Worm (Caenorhabditis elegans) whole organism, L4 larva: ENCODE data around the gene lin-48.

Experiments used
- D1046.2 ChIP-seq: fragments of 200-800 bp; sonication (Bioruptor generic); IDR thresholded peaks from 2 replicates; pipeline ENCODE4 v1.3.6; 2022; ENCODE audit warnings: missing genetic modification characterization, missing compliant biosample characterization
- F10B5.3 ChIP-seq: sonication (generic microtip); optimal IDR thresholded peaks from 2 replicates; lab custom pipeline; 2016; ENCODE audit warnings: mild to moderate bottlenecking, missing genetic modification characterization, missing compliant biosample characterization
- F26F4.8 ChIP-seq: fragments of 200-800 bp; sonication (Bioruptor generic); conservative IDR thresholded peaks from 2 replicates; pipeline ENCODE4 v1.3.6; 2022; ENCODE audit warnings: missing genetic modification characterization, missing compliant biosample characterization
- F44E2.7 ChIP-seq: fragments of 200-800 bp; sonication (Bioruptor generic); IDR thresholded peaks from 2 replicates; pipeline ENCODE4 v2.1.2; 2022; ENCODE audit warnings: missing genetic modification characterization, missing compliant biosample characterization
- F49E8.2 ChIP-seq: sonication (generic microtip); optimal IDR thresholded peaks from 2 replicates; lab custom pipeline; 2016; ENCODE audit warnings: missing compliant biosample characterization, mild to moderate bottlenecking, missing genetic modification characterization, borderline replicate concordance
- Y105C5A.15 ChIP-seq: fragments of 200-800 bp; sonication (Bioruptor generic); IDR thresholded peaks from 2 replicates; pipeline ENCODE4 v1.3.6; 2022; ENCODE audit warnings: missing genetic modification characterization, missing compliant biosample characterization
- Y75B8A.6 ChIP-seq: fragments of 200-800 bp; sonication (Bioruptor generic); IDR thresholded peaks from 2 replicates; pipeline ENCODE4 v1.3.6; 2022; ENCODE audit warnings: missing genetic modification reagents, missing genetic modification characterization, missing compliant biosample characterization
- attf-4 ChIP-seq: sonication (generic microtip); optimal IDR thresholded peaks from 3 replicates; lab custom pipeline; 2017; ENCODE audit warnings: missing biosample characterization, missing genetic modification characterization
- ceh-20 ChIP-seq: fragments of 200-800 bp; sonication (Bioruptor generic); IDR thresholded peaks from 2 replicates; pipeline ENCODE4 v1.3.6; 2022; ENCODE audit warnings: missing genetic modification reagents, missing genetic modification characterization, missing compliant biosample characterization
- ceh-28 ChIP-seq: fragments of 150-350 bp; optimal IDR thresholded peaks from 2 replicates; lab custom pipeline; 2014; ENCODE audit warnings: missing biosample characterization, missing genetic modification reagents, missing genetic modification characterization
- ceh-32 ChIP-seq: sonication (generic microtip); optimal IDR thresholded peaks from 2 replicates; lab custom pipeline; 2016; ENCODE audit warnings: mild to moderate bottlenecking, missing genetic modification characterization, missing compliant biosample characterization; ENCODE audit not compliant: poor library complexity
- ceh-62 ChIP-seq: sonication (generic microtip); optimal IDR thresholded peaks from 2 replicates; lab custom pipeline; 2017; ENCODE audit warnings: missing biosample characterization, missing genetic modification characterization
- ceh-82 ChIP-seq: sonication (generic microtip); optimal IDR thresholded peaks from 2 replicates; lab custom pipeline; 2017; ENCODE audit warnings: missing biosample characterization, missing genetic modification characterization
- daf-12 ChIP-seq: fragments of 150-350 bp; optimal IDR thresholded peaks from 2 replicates; lab custom pipeline; 2014; ENCODE audit warnings: missing biosample characterization, missing genetic modification reagents, missing genetic modification characterization
- daf-16 ChIP-seq, 3 experiments: sonication (generic microtip); optimal IDR thresholded peaks; 2 replicates each; lab custom pipeline; 2016 to 2017; ENCODE audit warnings: missing genetic modification characterization in 3 of 3, missing genetic modification reagents in 3 of 3, mild to moderate bottlenecking in 2 of 3, missing compliant biosample characterization in 2 of 3, missing biosample characterization in 1 of 3, moderate library complexity in 1 of 3
- daf-19 ChIP-seq: fragments of 200-800 bp; sonication (Bioruptor generic); conservative IDR thresholded peaks from 2 replicates; pipeline ENCODE4 v1.3.6; 2022; ENCODE audit warnings: missing genetic modification characterization, missing compliant biosample characterization
- daf-8 ChIP-seq: fragments of 200-800 bp; sonication (Bioruptor generic); IDR thresholded peaks from 2 replicates; pipeline ENCODE4 v1.3.6; 2022; ENCODE audit warnings: missing genetic modification characterization, missing compliant biosample characterization
- dpl-1 ChIP-seq: fragments of 150-350 bp; optimal IDR thresholded peaks from 2 replicates; lab custom pipeline; 2014; ENCODE audit warnings: missing biosample characterization, missing genetic modification reagents, missing genetic modification characterization
- fos-1 ChIP-seq: fragments of 150-350 bp; optimal IDR thresholded peaks from 2 replicates; lab custom pipeline; 2014; ENCODE audit warnings: missing biosample characterization, missing genetic modification characterization
- gei-8 ChIP-seq: fragments of 200-800 bp; sonication (Bioruptor generic); optimal IDR thresholded peaks from 2 replicates; lab custom pipeline; 2018; ENCODE audit warnings: mild to moderate bottlenecking, missing genetic modification characterization, missing compliant biosample characterization
- hif-1 ChIP-seq, 2 experiments: sonication (generic microtip); optimal IDR thresholded peaks; 2 replicates each; lab custom pipeline; 2016 to 2017; ENCODE audit warnings: missing compliant biosample characterization in 2 of 2, missing genetic modification characterization in 2 of 2, missing genetic modification reagents in 2 of 2, missing genotype in 2 of 2, mild to moderate bottlenecking in 1 of 2
- hlh-11 ChIP-seq: fragments of 200-800 bp; sonication (Bioruptor generic); optimal IDR thresholded peaks from 2 replicates; lab custom pipeline; 2018; ENCODE audit warnings: mild to moderate bottlenecking, missing genetic modification characterization, missing compliant biosample characterization
- hmg-1.1 ChIP-seq: fragments of 200-800 bp; sonication (Bioruptor generic); IDR thresholded peaks from 2 replicates; pipeline ENCODE4 v1.3.6; 2022; ENCODE audit warnings: missing genetic modification reagents, missing genetic modification characterization, missing compliant biosample characterization
- lin-1 ChIP-seq: fragments of 200-800 bp; sonication (Bioruptor generic); IDR thresholded peaks from 2 replicates; pipeline ENCODE4 v1.3.6; 2022; ENCODE audit warnings: missing genetic modification reagents, missing genetic modification characterization, missing compliant biosample characterization
- lin-15B ChIP-seq: fragments of 150-350 bp; sonication (generic microtip); optimal IDR thresholded peaks from 3 replicates; lab custom pipeline; 2014; ENCODE audit warnings: missing biosample characterization, missing genetic modification characterization
- lin-39 ChIP-seq: fragments of 150-350 bp; optimal IDR thresholded peaks from 2 replicates; lab custom pipeline; 2014; ENCODE audit warnings: missing biosample characterization, missing genetic modification reagents, missing genetic modification characterization
- lir-3 ChIP-seq: sonication (generic microtip); optimal IDR thresholded peaks from 2 replicates; lab custom pipeline; 2016; ENCODE audit warnings: mild to moderate bottlenecking, missing genetic modification characterization, missing compliant biosample characterization
- mep-1 ChIP-seq: fragments of 150-350 bp; sonication (generic microtip); optimal IDR thresholded peaks from 3 replicates; lab custom pipeline; 2014; ENCODE audit warnings: missing biosample characterization, missing genetic modification characterization
- nhr-111 ChIP-seq: fragments of 200-800 bp; sonication (Bioruptor generic); optimal IDR thresholded peaks from 2 replicates; lab custom pipeline; 2018; ENCODE audit warnings: mild to moderate bottlenecking, missing genetic modification characterization, missing compliant biosample characterization
- nhr-237 ChIP-seq: sonication (generic microtip); optimal IDR thresholded peaks from 2 replicates; lab custom pipeline; 2017; ENCODE audit warnings: missing biosample characterization, missing genetic modification characterization
- nhr-41 ChIP-seq: fragments of 200-800 bp; sonication (Bioruptor generic); IDR thresholded peaks from 2 replicates; pipeline ENCODE4 v1.3.6; 2022; ENCODE audit warnings: missing genetic modification reagents, missing genetic modification characterization, missing compliant biosample characterization
- nhr-42 ChIP-seq: fragments of 200-800 bp; sonication (Bioruptor generic); IDR thresholded peaks from 2 replicates; pipeline ENCODE4 v1.3.6; 2022; ENCODE audit warnings: missing genetic modification characterization, missing compliant biosample characterization
- nhr-48 ChIP-seq: sonication (generic microtip); optimal IDR thresholded peaks from 2 replicates; lab custom pipeline; 2016; ENCODE audit warnings: mild to moderate bottlenecking, missing genetic modification characterization, missing compliant biosample characterization
- nhr-6 ChIP-seq: fragments of 150-350 bp; optimal IDR thresholded peaks from 2 replicates; lab custom pipeline; 2014; ENCODE audit warnings: missing biosample characterization, missing genetic modification characterization
- nhr-77 ChIP-seq: fragments of 150-350 bp; optimal IDR thresholded peaks from 2 replicates; lab custom pipeline; 2014; ENCODE audit warnings: missing biosample characterization, missing genetic modification characterization
- pha-4 ChIP-seq, 2 experiments: fragments of 150-350 bp in 1 of 2; fragments of 200-800 bp in 1 of 2; sonication (Bioruptor generic) in 1 of 2; IDR thresholded peaks in 1 of 2; optimal IDR thresholded peaks in 1 of 2; 2 replicates each; pipeline versions ENCODE4 v1.3.6 to Lab custom; 2014 to 2022; ENCODE audit warnings: missing genetic modification characterization in 2 of 2, missing genetic modification reagents in 2 of 2, missing biosample characterization in 1 of 2, missing compliant biosample characterization in 1 of 2
- pqm-1 ChIP-seq: sonication (generic microtip); optimal IDR thresholded peaks from 2 replicates; lab custom pipeline; 2017; ENCODE audit warnings: missing biosample characterization, missing genetic modification characterization
- rbr-2 ChIP-seq: sonication (generic microtip); optimal IDR thresholded peaks from 2 replicates; lab custom pipeline; 2016; ENCODE audit warnings: missing genotype, missing genetic modification characterization, missing compliant biosample characterization
- set-16 ChIP-seq: fragments of 200-800 bp; sonication (Bioruptor generic); IDR thresholded peaks from 2 replicates; pipeline ENCODE4 v1.3.6; 2022; ENCODE audit warnings: missing genetic modification reagents, missing genetic modification characterization, missing compliant biosample characterization
- skn-1 ChIP-seq: fragments of 150-350 bp; optimal IDR thresholded peaks from 2 replicates; lab custom pipeline; 2014; ENCODE audit warnings: missing biosample characterization, missing genetic modification characterization
- spr-3 ChIP-seq: fragments of 200-800 bp; sonication (Bioruptor generic); optimal IDR thresholded peaks from 2 replicates; lab custom pipeline; 2018; ENCODE audit warnings: mild to moderate bottlenecking, missing genetic modification characterization, missing compliant biosample characterization
- tra-1 ChIP-seq: fragments of 200-800 bp; sonication (Bioruptor generic); IDR thresholded peaks from 2 replicates; pipeline ENCODE4 v1.3.6; 2022; ENCODE audit warnings: missing genetic modification reagents, missing genetic modification characterization, missing compliant biosample characterization
- unc-130 ChIP-seq: sonication (generic microtip); optimal IDR thresholded peaks from 2 replicates; lab custom pipeline; 2016; ENCODE audit warnings: missing genetic modification reagents, missing genetic modification characterization, missing compliant biosample characterization
- unc-62 ChIP-seq, 3 experiments: fragments of 150-350 bp in 1 of 3; sonication (generic microtip); optimal IDR thresholded peaks in 2 of 3; peaks in 1 of 3; 1 replicate in 1 of 3; 2 replicates in 2 of 3; lab custom pipeline; 2014 to 2017; ENCODE audit warnings: missing biosample characterization in 3 of 3, missing genetic modification characterization in 3 of 3, missing genetic modification reagents in 3 of 3, missing genotype in 1 of 3
- zag-1 ChIP-seq: fragments of 150-350 bp; optimal IDR thresholded peaks from 2 replicates; lab custom pipeline; 2014; ENCODE audit warnings: missing biosample characterization, missing genetic modification characterization
- zfp-2 ChIP-seq: sonication (generic microtip); optimal IDR thresholded peaks from 2 replicates; lab custom pipeline; 2016; ENCODE audit warnings: mild to moderate bottlenecking, missing genetic modification characterization, missing compliant biosample characterization
- zip-2 ChIP-seq: fragments of 150-350 bp; optimal IDR thresholded peaks from 2 replicates; lab custom pipeline; 2014; ENCODE audit warnings: missing biosample characterization, missing genetic modification characterization
- ztf-7 ChIP-seq: fragments of 150-350 bp; optimal IDR thresholded peaks from 2 replicates; lab custom pipeline; 2014; ENCODE audit warnings: missing biosample characterization, missing genetic modification characterization

Gene lin-48

DNA sequence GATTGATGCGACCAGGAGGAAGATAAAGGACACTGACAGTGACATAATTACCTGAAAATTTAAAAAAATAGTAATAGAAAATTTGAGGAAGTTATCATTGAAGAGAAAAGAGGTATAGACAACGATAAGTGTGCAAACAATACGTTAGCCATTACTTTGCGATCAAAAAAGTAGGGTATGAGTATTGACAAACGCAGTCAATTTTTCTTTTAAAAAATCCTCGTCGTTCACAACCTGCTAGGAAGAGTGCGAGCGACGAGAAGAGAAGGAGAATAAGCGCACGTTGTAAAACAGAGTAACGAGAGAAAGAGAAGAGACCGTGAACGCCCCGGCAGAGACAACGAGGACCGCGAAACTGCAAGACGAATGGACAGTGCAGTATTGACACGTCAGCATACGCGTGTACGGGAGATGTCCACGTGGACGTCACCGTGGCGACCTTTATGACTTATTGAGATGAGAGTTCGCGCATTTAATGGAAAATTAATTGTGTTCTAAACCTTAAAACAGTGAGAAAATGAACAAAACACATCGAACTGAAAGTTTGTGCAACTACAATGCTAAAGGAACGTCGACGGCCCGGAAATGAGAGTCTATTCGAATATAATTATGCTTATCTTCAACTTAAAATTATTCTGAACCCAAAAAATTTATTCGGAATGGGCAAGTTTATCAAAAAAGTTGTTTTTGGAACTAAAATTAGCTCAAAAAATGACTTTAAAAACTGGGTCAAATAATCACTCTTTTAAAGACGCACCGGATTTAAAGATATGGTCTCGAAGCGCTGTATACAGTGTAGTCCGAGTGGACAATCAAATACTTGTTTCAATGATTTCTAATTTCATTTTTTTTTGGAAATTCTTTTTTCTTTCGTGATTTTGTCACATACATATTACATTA, 43.6 kb upstream of the lin-48 start, which contains the start of the genes pdi-1 and C14B1.2 (continued):
- TF ChIP-seq dpl-1 (GFP tag; lab: Kevin White, UChicago) (peak; percentile 56), hif-1 (tag; optimal IDR thresholded peaks at IDR 0.05; lab: Kevin White, UChicago) (peak in 1 of 2 experiments; percentile 41), daf-16 (GFP tag; optimal IDR thresholded peaks at IDR 0.05; lab: Kevin White, UChicago) (no peak), daf-16 (tag; optimal IDR thresholded peaks at IDR 0.05; lab: Kevin White, UChicago) (peak; percentile 2), zfp-2 (tag; lab: Kevin White, UChicago) (no peak), lin-1 (GFP tag; lab: Robert Waterston, UW) (no peak), spr-3 (GFP tag; lab: Kevin White, UChicago) (no peak), nhr-41 (GFP tag; lab: Robert Waterston, UW) (peak; percentile 64; the same call in 1 of the 2 replicates), ceh-32 (tag; lab: Kevin White, UChicago) (no peak), rbr-2 (tag; lab: Kevin White, UChicago) (peak; percentile 34), ceh-82 (tag; lab: Kevin White, UChicago) (no peak), ceh-20 (GFP tag; lab: Robert Waterston, UW) (0 out of 2 replicates have a peak, but pooled peaks have one; percentile 22), ceh-62 (no peak), unc-130 (GFP tag; lab: Kevin White, UChicago) (no peak), lin-15B (no peak), mep-1 (tag; lab: Kevin White, UChicago) (peak; percentile 64), fos-1 (tag; lab: Kevin White, UChicago) (no peak), ceh-28 (no peak), attf-4 (no peak), tra-1 (0 out of 2 replicates have a peak, but pooled peaks have one; percentile 51), F10B5.3 (tag; lab: Kevin White, UChicago) (no peak), nhr-237 (tag; lab: Kevin White, UChicago) (no peak), nhr-48 (tag; lab: Kevin White, UChicago) (peak; percentile 54), zag-1 (no peak), ztf-7 (tag; lab: Kevin White, UChicago) (no peak), nhr-6 (peak; percentile 77), Y105C5A.15 (no peak), gei-8 (GFP tag; lab: Kevin White, UChicago) (no peak), nhr-77 (tag; lab: Kevin White, UChicago) (peak; percentile 35), skn-1 (tag; lab: Kevin White, UChicago) (no peak), F49E8.2 (tag; lab: Kevin White, UChicago) (no peak), pqm-1 (peak; percentile 40), zip-2 (tag; lab: Kevin White, UChicago) (no peak), daf-8 (GFP tag; lab: Robert Waterston, UW) (no peak), D1046.2 (GFP tag; lab: Robert Waterston, UW) (no peak), Y75B8A.6 (GFP tag; lab: Robert Waterston, UW) (0 out of 2 replicates have a peak, but pooled peaks have one; percentile 37), lir-3 (no peak), nhr-111 (GFP tag; lab: Kevin White, UChicago) (no peak), nhr-42 (no peak), daf-12 (no peak), unc-62 (GFP tag; optimal IDR thresholded peaks at IDR 0.05 in 1 of 2; lab: Kevin White, UChicago) (no peak), unc-62 (tag; optimal IDR thresholded peaks at IDR 0.05; lab: Kevin White, UChicago) (no peak), daf-19 (no peak), F26F4.8 (GFP tag; lab: Robert Waterston, UW) (no peak), hmg-1.1 (GFP tag; lab: Robert Waterston, UW) (peak; percentile 66; the same call in 1 of the 2 replicates), lin-39 (tag; lab: Kevin White, UChicago) (no peak), hlh-11 (peak; percentile 82), pha-4 (GFP tag; IDR thresholded peaks at IDR 0.05; lab: Robert Waterston, UW) (peak; percentile 54; the same call in 1 of the 2 replicates), pha-4 (tag; optimal IDR thresholded peaks at IDR 0.05; lab: Kevin White, UChicago) (no peak), F44E2.7 (GFP tag; lab: Robert Waterston, UW) (no peak), set-16 (peak; percentile 4; the same call in 1 of the 2 replicates)
